Fruit fly (Drosophila melanogaster) whole organism, embryonic: ENCODE results near the gene Tomosyn.

Experiments used
- ATbp ChIP-seq: fragments of 200-800 bp; sonication (Bioruptor generic); optimal IDR thresholded peaks from 2 replicates; lab custom pipeline; 2017; ENCODE audit warnings: missing biosample characterization, mild to moderate bottlenecking, missing genetic modification characterization, missing genetic modification reagents
- Antp ChIP-seq: fragments of 200-800 bp; sonication (Bioruptor generic); optimal IDR thresholded peaks from 3 replicates; lab custom pipeline; 2016; ENCODE audit warnings: missing biosample characterization, missing genetic modification characterization
- Asciz ChIP-seq: fragments of 200-800 bp; sonication (Bioruptor generic); optimal IDR thresholded peaks from 2 replicates; lab custom pipeline; 2017; ENCODE audit warnings: missing biosample characterization, mild to moderate bottlenecking, missing genetic modification characterization, missing genetic modification reagents
- Blimp-1 ChIP-seq: fragments of 200-800 bp; sonication (Bioruptor generic); optimal IDR thresholded peaks from 3 replicates; lab custom pipeline; 2018; ENCODE audit warnings: missing biosample characterization, missing genetic modification characterization, mild to moderate bottlenecking, moderate library complexity, missing genetic modification reagents
- CG10209 ChIP-seq: fragments of 200-800 bp; sonication (Bioruptor generic); optimal IDR thresholded peaks from 3 replicates; lab custom pipeline; 2017; ENCODE audit warnings: missing biosample characterization, mild to moderate bottlenecking, missing genetic modification characterization, missing genetic modification reagents
- CG10267 ChIP-seq: fragments of 200-800 bp; sonication (Bioruptor generic); optimal IDR thresholded peaks from 2 replicates; lab custom pipeline; 2018; ENCODE audit warnings: missing biosample characterization, mild to moderate bottlenecking, missing genetic modification characterization, moderate library complexity
- CG10431 ChIP-seq: fragments of 200-800 bp; sonication (Bioruptor generic); optimal IDR thresholded peaks from 3 replicates; lab custom pipeline; 2018; ENCODE audit warnings: missing biosample characterization, mild to moderate bottlenecking, missing genetic modification characterization
- CG11398 ChIP-seq: fragments of 200-800 bp; sonication (Bioruptor generic); optimal IDR thresholded peaks from 2 replicates; lab custom pipeline; 2016; ENCODE audit warnings: missing biosample characterization, missing genetic modification characterization
- CG12769 ChIP-seq: fragments of 200-800 bp; sonication (Bioruptor generic); optimal IDR thresholded peaks from 2 replicates; lab custom pipeline; 2019; ENCODE audit warnings: missing biosample characterization, mild to moderate bottlenecking, missing genetic modification characterization, moderate library complexity
- CG13424 ChIP-seq: fragments of 200-800 bp; sonication (Bioruptor generic); optimal IDR thresholded peaks from 2 replicates; lab custom pipeline; 2019; ENCODE audit warnings: missing biosample characterization, mild to moderate bottlenecking, missing genetic modification characterization, moderate library complexity
- CG13775 ChIP-seq: fragments of 200-800 bp; sonication (Bioruptor generic); optimal IDR thresholded peaks from 3 replicates; lab custom pipeline; 2017; ENCODE audit warnings: missing biosample characterization, mild to moderate bottlenecking, missing genetic modification characterization
- CG14965 ChIP-seq: fragments of 200-800 bp; sonication (Bioruptor generic); optimal IDR thresholded peaks from 2 replicates; lab custom pipeline; 2016; ENCODE audit warnings: missing biosample characterization, missing genetic modification characterization, borderline replicate concordance
- CG16813 ChIP-seq: fragments of 200-800 bp; sonication (Bioruptor generic); IDR thresholded peaks from 3 replicates; pipeline ENCODE4 v1.3.6; 2022; ENCODE audit warnings: missing biosample characterization, missing genetic modification characterization; ENCODE audit not compliant: partially characterized antibody
- CG3407 ChIP-seq: fragments of 200-800 bp; sonication (Bioruptor generic); optimal IDR thresholded peaks from 2 replicates; lab custom pipeline; 2018; ENCODE audit warnings: missing biosample characterization, mild to moderate bottlenecking, missing genetic modification characterization
- CG4282 ChIP-seq: fragments of 200-800 bp; sonication (Bioruptor generic); optimal IDR thresholded peaks from 2 replicates; lab custom pipeline; 2016; ENCODE audit warnings: missing biosample characterization, missing genetic modification characterization
- CG6791 ChIP-seq: fragments of 200-800 bp; sonication (Bioruptor generic); IDR thresholded peaks from 3 replicates; pipeline ENCODE4 v1.3.6; 2022; ENCODE audit warnings: missing biosample characterization, missing genetic modification characterization; ENCODE audit not compliant: partially characterized antibody
- CG7963 ChIP-seq: fragments of 200-800 bp; sonication (Bioruptor generic); IDR thresholded peaks from 3 replicates; pipeline ENCODE4 v1.3.6; 2022; ENCODE audit warnings: missing biosample characterization, missing genetic modification characterization; ENCODE audit not compliant: partially characterized antibody
- CkIIα-i1 ChIP-seq: fragments of 200-800 bp; sonication (Bioruptor generic); IDR thresholded peaks from 2 replicates; pipeline ENCODE4 v1.3.6; 2022; ENCODE audit warnings: missing biosample characterization, missing genetic modification characterization
- Ets65A ChIP-seq: fragments of 200-800 bp; sonication (Bioruptor generic); peaks from one replicate; lab custom pipeline; 2016; ENCODE audit warnings: missing biosample characterization, missing genetic modification characterization
- Fer2 ChIP-seq: fragments of 200-800 bp; sonication (Bioruptor generic); optimal IDR thresholded peaks from 2 replicates; lab custom pipeline; 2018; ENCODE audit warnings: missing biosample characterization, mild to moderate bottlenecking, missing genetic modification characterization, moderate library complexity
- H2.0 ChIP-seq: fragments of 200-800 bp; sonication (Bioruptor generic); IDR thresholded peaks from 2 replicates; pipeline ENCODE4 v1.3.6; 2022; ENCODE audit warnings: missing biosample characterization, missing genetic modification characterization
- HmgD ChIP-seq: fragments of 200-800 bp; sonication (Bioruptor generic); optimal IDR thresholded peaks from 3 replicates; lab custom pipeline; 2016; ENCODE audit warnings: missing biosample characterization, missing genetic modification characterization
- Hmr ChIP-seq: fragments of 200-800 bp; sonication (Bioruptor generic); optimal IDR thresholded peaks from 3 replicates; lab custom pipeline; 2017; ENCODE audit warnings: mild to moderate bottlenecking, missing biosample characterization, missing genetic modification reagents, missing genetic modification characterization
- Kr ChIP-seq: fragments of 200-800 bp; sonication (Bioruptor generic); optimal IDR thresholded peaks from 2 replicates; lab custom pipeline; 2017; ENCODE audit warnings: missing biosample characterization, mild to moderate bottlenecking, missing genetic modification characterization
- Nf-YA ChIP-seq: fragments of 200-800 bp; sonication (Bioruptor generic); IDR thresholded peaks from 2 replicates; pipeline ENCODE4 v1.3.6; 2022; ENCODE audit warnings: missing biosample characterization, missing genetic modification characterization
- Tbp ChIP-seq: fragments of >200 bp; optimal IDR thresholded peaks from 2 replicates; lab custom pipeline; 2018; ENCODE audit warnings: missing biosample characterization, missing genetic modification characterization
- Xbp1 ChIP-seq: fragments of 200-800 bp; sonication (Bioruptor generic); optimal IDR thresholded peaks from 3 replicates; lab custom pipeline; 2016; ENCODE audit warnings: missing biosample characterization, mild to moderate bottlenecking, missing genetic modification characterization
- ara ChIP-seq: fragments of 200-800 bp; sonication (Bioruptor generic); IDR thresholded peaks from 2 replicates; pipeline ENCODE4 v1.3.6; 2022; ENCODE audit warnings: missing biosample characterization, missing genetic modification characterization
- bcd ChIP-seq: fragments of 200-800 bp; sonication (Bioruptor generic); optimal IDR thresholded peaks from 2 replicates; lab custom pipeline; 2017; ENCODE audit warnings: missing biosample characterization, mild to moderate bottlenecking, missing genetic modification characterization
- disco-r ChIP-seq: fragments of 200-800 bp; sonication (Bioruptor generic); optimal IDR thresholded peaks from 2 replicates; lab custom pipeline; 2016; ENCODE audit warnings: missing biosample characterization, missing genetic modification characterization
- en ChIP-seq: fragments of 200-800 bp; sonication (Bioruptor generic); optimal IDR thresholded peaks from 2 replicates; lab custom pipeline; 2016; ENCODE audit warnings: missing biosample characterization, missing genetic modification characterization
- eyg ChIP-seq: fragments of 200-800 bp; sonication (Bioruptor generic); optimal IDR thresholded peaks from 3 replicates; lab custom pipeline; 2016; ENCODE audit warnings: missing biosample characterization, missing genetic modification characterization
- hb ChIP-seq: fragments of 200-800 bp; sonication (Bioruptor generic); IDR thresholded peaks from 3 replicates; pipeline ENCODE4 v1.3.6; 2022; ENCODE audit warnings: missing biosample characterization, missing genetic modification characterization; ENCODE audit not compliant: partially characterized antibody
- hth ChIP-seq: fragments of >200 bp; optimal IDR thresholded peaks from 2 replicates; lab custom pipeline; 2017; ENCODE audit warnings: inconsistent platforms
- insv ChIP-seq, 2 experiments: fragments of 200-800 bp; sonication (Bioruptor generic); optimal IDR thresholded peaks; 3 replicates each; lab custom pipeline; 2016 to 2018; ENCODE audit warnings: missing biosample characterization in 2 of 2, missing genetic modification characterization in 2 of 2
- org-1 ChIP-seq: fragments of 200-800 bp; sonication (Bioruptor generic); optimal IDR thresholded peaks from 2 replicates; lab custom pipeline; 2017; ENCODE audit warnings: missing biosample characterization, missing genetic modification characterization
- phol ChIP-seq: fragments of 200-800 bp; sonication (Bioruptor generic); optimal IDR thresholded peaks from 3 replicates; lab custom pipeline; 2018; ENCODE audit warnings: missing biosample characterization, mild to moderate bottlenecking, missing genetic modification characterization, moderate library complexity
- ranshi ChIP-seq: fragments of 200-800 bp; sonication (Bioruptor generic); IDR thresholded peaks from 2 replicates; pipeline ENCODE4 v1.3.6; 2022; ENCODE audit warnings: missing biosample characterization, missing genetic modification characterization
- sens-2 ChIP-seq: fragments of 200-800 bp; sonication (Bioruptor generic); IDR thresholded peaks from 2 replicates; pipeline ENCODE4 v1.3.6; 2022; ENCODE audit warnings: missing biosample characterization, missing genetic modification characterization
- sima ChIP-seq: fragments of 200-800 bp; sonication (Bioruptor generic); optimal IDR thresholded peaks from 2 replicates; lab custom pipeline; 2016; ENCODE audit warnings: missing biosample characterization, missing genetic modification characterization
- sna ChIP-seq: fragments of 200-800 bp; sonication (Bioruptor generic); IDR thresholded peaks from 2 replicates; pipeline ENCODE4 v1.3.6; 2022; ENCODE audit warnings: missing biosample characterization, missing genetic modification characterization; ENCODE audit not compliant: partially characterized antibody
- sr ChIP-seq: fragments of 200-800 bp; sonication (Bioruptor generic); IDR thresholded peaks from 3 replicates; pipeline ENCODE4 v1.3.6; 2022; ENCODE audit warnings: missing biosample characterization, missing genetic modification characterization
- stc ChIP-seq: fragments of 200-800 bp; sonication (Bioruptor generic); IDR thresholded peaks from 2 replicates; pipeline ENCODE4 v1.3.6; 2022; ENCODE audit warnings: missing biosample characterization, missing genetic modification characterization
- tio ChIP-seq: fragments of 200-800 bp; sonication (Bioruptor generic); optimal IDR thresholded peaks from 2 replicates; lab custom pipeline; 2017; ENCODE audit warnings: missing biosample characterization, missing genetic modification characterization, inconsistent platforms
- wek ChIP-seq: fragments of 200-800 bp; sonication (Bioruptor generic); optimal IDR thresholded peaks from 3 replicates; lab custom pipeline; 2018; ENCODE audit warnings: missing biosample characterization, mild to moderate bottlenecking, missing genetic modification characterization, moderate library complexity

The Tomosyn gene

DNA sequence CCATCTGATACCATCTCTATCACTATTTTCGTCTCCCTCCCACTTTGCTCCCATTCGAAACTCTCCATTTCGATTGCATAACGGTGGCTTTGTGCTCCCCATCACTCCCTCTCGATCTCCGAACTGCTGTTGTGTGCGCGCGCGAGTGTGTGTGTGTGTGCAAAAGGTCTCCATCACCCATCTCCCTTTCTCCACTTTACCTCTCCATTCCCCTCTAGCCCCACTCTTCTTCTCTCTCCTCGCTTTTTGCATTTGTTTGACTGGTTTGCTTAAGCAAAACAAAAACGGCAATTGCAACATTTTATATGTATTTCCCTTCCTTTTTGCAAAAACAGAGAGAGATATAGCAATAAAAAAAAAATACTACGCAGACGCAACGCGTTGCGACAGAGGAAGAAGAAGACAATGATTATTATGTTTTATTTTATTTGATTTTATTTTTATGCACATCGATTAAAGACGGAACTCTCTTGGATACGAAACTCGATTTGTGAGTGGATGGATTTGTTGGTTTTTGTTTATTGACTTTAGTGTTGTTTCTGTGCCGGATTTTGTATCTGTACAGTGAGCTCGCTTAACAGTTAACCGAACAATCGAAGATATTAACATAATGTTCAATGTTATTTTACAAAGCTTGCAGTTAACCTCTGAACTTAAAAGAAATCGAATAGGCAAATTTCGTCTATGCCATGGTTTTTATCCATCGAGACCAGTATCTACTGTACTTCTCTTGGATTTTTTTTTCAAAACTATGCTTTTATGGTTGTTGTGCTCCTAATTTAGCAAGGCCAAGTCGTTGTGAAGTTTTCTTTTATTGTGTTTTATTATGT lies 38.5 kb downstream of the Tomosyn start (continued):
- TF ChIP-seq H2.0 (GFP tag; lab: Robert Waterston, UW) (peak; percentile 68), tio (GFP tag; lab: Kevin White, UChicago) (peak; percentile 63), CG11398 (GFP tag; lab: Kevin White, UChicago) (peak; percentile 53), sna (GFP tag; lab: Robert Waterston, UW) (no peak), sr (GFP tag; lab: Robert Waterston, UW) (0 out of 3 replicates have a peak, but pooled peaks have one; percentile 44), CG12769 (peak; percentile 71), CkIIα-i1 (GFP tag; lab: Robert Waterston, UW) (no peak), Nf-YA (GFP tag; lab: Robert Waterston, UW) (0 out of 2 replicates have a peak, but pooled peaks have one; percentile 32), CG16813 (GFP tag; lab: Robert Waterston, UW) (no peak), Fer2 (tag; lab: Kevin White, UChicago) (peak; percentile 47), CG14965 (GFP tag; lab: Kevin White, UChicago) (no peak), org-1 (GFP tag; lab: Kevin White, UChicago) (peak; percentile 18), hb (GFP tag; lab: Robert Waterston, UW) (no peak), CG7963 (GFP tag; lab: Robert Waterston, UW) (no peak), CG13775 (GFP tag; lab: Kevin White, UChicago) (peak; percentile 42), phol (tag; lab: Kevin White, UChicago) (peak; percentile 54), Ets65A (GFP tag; lab: Kevin White, UChicago) (peak; percentile 92), en (GFP tag; lab: Kevin White, UChicago) (no peak), sima (GFP tag; lab: Kevin White, UChicago) (no peak), CG6791 (GFP tag; lab: Robert Waterston, UW) (no peak), CG13424 (tag; lab: Kevin White, UChicago) (peak; percentile 73), Tbp (GFP tag; lab: Kevin White, UChicago) (no peak), Blimp-1 (GFP tag; lab: Kevin White, UChicago) (peak; percentile 74), CG10209 (GFP tag; lab: Kevin White, UChicago) (peak; percentile 47), bcd (GFP tag; lab: Kevin White, UChicago) (peak; percentile 55), wek (peak; percentile 8), CG3407 (GFP tag; lab: Kevin White, UChicago) (no peak), CG10267 (peak; percentile 35), CG4282 (GFP tag; lab: Kevin White, UChicago) (no peak), sens-2 (GFP tag; lab: Robert Waterston, UW) (no peak), Antp (GFP tag; lab: Kevin White, UChicago) (peak; percentile 65), Hmr (peak; percentile 68), disco-r (GFP tag; lab: Kevin White, UChicago) (peak; percentile 29), Xbp1 (GFP tag; lab: Kevin White, UChicago) (peak; percentile 72), HmgD (GFP tag; lab: Kevin White, UChicago) (no peak), ATbp (GFP tag; lab: Kevin White, UChicago) (no peak), CG10431 (GFP tag; lab: Kevin White, UChicago) (no peak), eyg (peak; percentile 48), ara (GFP tag; lab: Robert Waterston, UW) (peak; percentile 52; the same call in 1 of the 2 replicates), Kr (GFP tag; lab: Kevin White, UChicago) (no peak), insv (GFP tag; optimal IDR thresholded peaks at IDR 0.05; lab: Kevin White, UChicago) (no peak), stc (GFP tag; lab: Robert Waterston, UW) (peak; percentile 70), Asciz (GFP tag; lab: Kevin White, UChicago) (peak; percentile 38), ranshi (GFP tag; lab: Robert Waterston, UW) (peak; percentile 57; the same call in 1 of the 2 replicates), hth (lab: Kevin White, UChicago) (no peak)
